Worm (Caenorhabditis elegans) whole organism, L2 larva: Measurements from ENCODE around the gene Y54B9A.1.

Experiments used
- C34F6.9 ChIP-seq: fragments of 150-350 bp; optimal IDR thresholded peaks from 2 replicates; lab custom pipeline; 2014; ENCODE audit warnings: missing biosample characterization, missing genetic modification characterization
- F13H6.1 ChIP-seq: sonication (generic microtip); optimal IDR thresholded peaks from 2 replicates; lab custom pipeline; 2016; ENCODE audit warnings: missing genetic modification characterization, missing compliant biosample characterization
- Y55F3AM.14 ChIP-seq: fragments of 200-800 bp; sonication (Bioruptor generic); optimal IDR thresholded peaks from 2 replicates; lab custom pipeline; 2018; ENCODE audit warnings: mild to moderate bottlenecking, missing genetic modification characterization, missing compliant biosample characterization
- ZK546.5 ChIP-seq: sonication (generic microtip); optimal IDR thresholded peaks from 2 replicates; lab custom pipeline; 2017; ENCODE audit warnings: missing biosample characterization, missing genetic modification characterization
- aly-2 ChIP-seq: fragments of 150-350 bp; optimal IDR thresholded peaks from 2 replicates; lab custom pipeline; 2014; ENCODE audit warnings: missing biosample characterization, missing genetic modification characterization
- ama-1 ChIP-seq: fragments of 150-350 bp; optimal IDR thresholded peaks from 2 replicates; lab custom pipeline; 2018; ENCODE audit warnings: inconsistent platforms
- ceh-82 ChIP-seq: fragments of 150-350 bp; optimal IDR thresholded peaks from 2 replicates; lab custom pipeline; 2014; ENCODE audit warnings: missing biosample characterization, missing genetic modification characterization
- crh-2 ChIP-seq: sonication (generic microtip); optimal IDR thresholded peaks from 2 replicates; lab custom pipeline; 2017; ENCODE audit warnings: missing biosample characterization, missing genetic modification characterization
- dmd-4 ChIP-seq: sonication (generic microtip); optimal IDR thresholded peaks from 2 replicates; lab custom pipeline; 2017; ENCODE audit warnings: missing biosample characterization, missing genetic modification characterization
- egl-27 ChIP-seq: sonication (generic microtip); optimal IDR thresholded peaks from 3 replicates; lab custom pipeline; 2017; ENCODE audit warnings: missing biosample characterization, missing genetic modification reagents, missing genetic modification characterization
- elt-3 ChIP-seq: sonication (generic microtip); optimal IDR thresholded peaks from 2 replicates; lab custom pipeline; 2017; ENCODE audit warnings: missing biosample characterization, missing genetic modification characterization
- fos-1 ChIP-seq: fragments of 150-350 bp; optimal IDR thresholded peaks from 2 replicates; lab custom pipeline; 2014; ENCODE audit warnings: missing biosample characterization, missing genetic modification characterization
- gmeb-1 ChIP-seq: fragments of 150-350 bp; optimal IDR thresholded peaks from 2 replicates; lab custom pipeline; 2014; ENCODE audit warnings: missing biosample characterization, missing genetic modification characterization
- lin-11 ChIP-seq: fragments of 150-350 bp; sonication (generic microtip); optimal IDR thresholded peaks from 2 replicates; lab custom pipeline; 2014; ENCODE audit warnings: missing biosample characterization, missing genetic modification characterization, inconsistent platforms, mixed read lengths
- lin-13 ChIP-seq: fragments of 150-350 bp; optimal IDR thresholded peaks from 2 replicates; lab custom pipeline; 2014; ENCODE audit warnings: missing biosample characterization, missing genetic modification reagents, missing genetic modification characterization
- lsy-2 ChIP-seq, 2 experiments: fragments of 150-350 bp in 1 of 2; sonication (generic microtip) in 1 of 2; optimal IDR thresholded peaks; 2 replicates each; lab custom pipeline; 2014 to 2017; ENCODE audit warnings: missing biosample characterization in 2 of 2, missing genetic modification characterization in 2 of 2
- mab-5 ChIP-seq: fragments of 150-350 bp; optimal IDR thresholded peaks from 2 replicates; lab custom pipeline; 2014; ENCODE audit warnings: missing biosample characterization, missing genetic modification characterization
- mbf-1 ChIP-seq: sonication (generic microtip); optimal IDR thresholded peaks from 2 replicates; lab custom pipeline; 2017; ENCODE audit warnings: missing biosample characterization, missing genetic modification characterization
- mdl-1 ChIP-seq, 2 experiments: fragments of 150-350 bp in 1 of 2; sonication (generic microtip) in 1 of 2; optimal IDR thresholded peaks; 2 replicates each; lab custom pipeline; 2017; ENCODE audit warnings: missing biosample characterization in 2 of 2, missing genetic modification characterization in 2 of 2
- nhr-12 ChIP-seq: fragments of 150-350 bp; optimal IDR thresholded peaks from 2 replicates; lab custom pipeline; 2014; ENCODE audit warnings: missing biosample characterization, missing genetic modification characterization
- nhr-129 ChIP-seq: fragments of 150-350 bp; optimal IDR thresholded peaks from 2 replicates; lab custom pipeline; 2014; ENCODE audit warnings: missing biosample characterization, missing genetic modification characterization
- nhr-21 ChIP-seq: fragments of 150-350 bp; optimal IDR thresholded peaks from 2 replicates; lab custom pipeline; 2014; ENCODE audit warnings: missing biosample characterization, missing genetic modification characterization
- nhr-237 ChIP-seq: fragments of 150-350 bp; optimal IDR thresholded peaks from 2 replicates; lab custom pipeline; 2014; ENCODE audit warnings: missing biosample characterization, missing genetic modification characterization
- nhr-25 ChIP-seq: fragments of 150-350 bp; sonication (generic microtip); optimal IDR thresholded peaks from 3 replicates; lab custom pipeline; 2014; ENCODE audit warnings: missing biosample characterization, missing genetic modification characterization
- nhr-6 ChIP-seq: fragments of 150-350 bp; optimal IDR thresholded peaks from 2 replicates; lab custom pipeline; 2014; ENCODE audit warnings: missing biosample characterization, missing genetic modification characterization
- nhr-77 ChIP-seq: fragments of 150-350 bp; optimal IDR thresholded peaks from 2 replicates; lab custom pipeline; 2014; ENCODE audit warnings: missing biosample characterization, missing genetic modification characterization
- peb-1 ChIP-seq: fragments of 150-350 bp; optimal IDR thresholded peaks from 2 replicates; lab custom pipeline; 2014; ENCODE audit warnings: missing biosample characterization, missing genetic modification characterization
- sem-4 ChIP-seq: fragments of 150-350 bp; optimal IDR thresholded peaks from 2 replicates; lab custom pipeline; 2014; ENCODE audit warnings: missing biosample characterization, missing genetic modification reagents, missing genetic modification characterization
- sma-3 ChIP-seq: sonication (generic microtip); optimal IDR thresholded peaks from 2 replicates; lab custom pipeline; 2016; ENCODE audit warnings: missing genetic modification reagents, missing genetic modification characterization, missing compliant biosample characterization
- sma-9 ChIP-seq, 2 experiments: fragments of 150-350 bp in 1 of 2; sonication (generic microtip) in 1 of 2; optimal IDR thresholded peaks; 2 replicates each; lab custom pipeline; 2014 to 2016; ENCODE audit warnings: missing genetic modification characterization in 2 of 2, mild to moderate bottlenecking in 1 of 2, missing biosample characterization in 1 of 2, missing compliant biosample characterization in 1 of 2, missing genetic modification reagents in 1 of 2, moderate library complexity in 1 of 2
- snpc-4 ChIP-seq: fragments of 150-350 bp; optimal IDR thresholded peaks from 2 replicates; lab custom pipeline; 2014; ENCODE audit warnings: missing biosample characterization, missing genetic modification characterization
- unc-39 ChIP-seq: fragments of 150-350 bp; optimal IDR thresholded peaks from 2 replicates; lab custom pipeline; 2014; ENCODE audit warnings: missing biosample characterization, missing genetic modification characterization
- unc-55 ChIP-seq: fragments of 150-350 bp; sonication (generic microtip); optimal IDR thresholded peaks from 3 replicates; lab custom pipeline; 2014; ENCODE audit warnings: missing biosample characterization, missing genetic modification reagents, missing genetic modification characterization
- unc-62 ChIP-seq: fragments of 150-350 bp; optimal IDR thresholded peaks from 2 replicates; lab custom pipeline; 2014; ENCODE audit warnings: missing biosample characterization, missing genetic modification reagents, missing genetic modification characterization
- zag-1 ChIP-seq: fragments of 150-350 bp; optimal IDR thresholded peaks from 2 replicates; lab custom pipeline; 2014; ENCODE audit warnings: missing biosample characterization, missing genetic modification characterization
- ztf-1 ChIP-seq: fragments of 200-800 bp; sonication (Bioruptor generic); conservative IDR thresholded peaks from 2 replicates; pipeline ENCODE4 v1.3.6; 2022; ENCODE audit warnings: missing genetic modification characterization, missing compliant biosample characterization
- ztf-11 ChIP-seq: sonication (generic microtip); optimal IDR thresholded peaks from 2 replicates; lab custom pipeline; 2017; ENCODE audit warnings: missing biosample characterization, missing genetic modification characterization

Y54B9A.1 gene

DNA sequence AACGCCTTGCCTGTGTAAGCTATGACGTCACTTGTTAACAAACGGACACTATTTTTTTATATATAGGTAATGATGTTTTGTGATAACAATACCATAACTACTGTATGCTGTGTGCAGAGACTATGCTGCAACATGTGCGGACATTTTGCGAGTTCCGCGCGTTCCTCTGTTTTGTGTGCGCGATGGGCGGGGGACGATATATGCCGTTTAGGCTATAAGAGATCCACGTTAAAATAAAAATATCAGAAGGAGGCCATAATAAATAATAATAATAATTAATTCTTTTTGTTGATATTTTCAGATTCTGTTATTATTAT, 612 bp upstream of the Y54B9A.1 start:
- TF ChIP-seq snpc-4 (tag; lab: Kevin White, UChicago) = peak; percentile 7
- no peak for TF ChIP-seq zag-1 (tag; lab: Kevin White, UChicago)
- TF ChIP-seq egl-27 = no peak
- TF ChIP-seq, all 48 proteins: peak for 1

DNA sequence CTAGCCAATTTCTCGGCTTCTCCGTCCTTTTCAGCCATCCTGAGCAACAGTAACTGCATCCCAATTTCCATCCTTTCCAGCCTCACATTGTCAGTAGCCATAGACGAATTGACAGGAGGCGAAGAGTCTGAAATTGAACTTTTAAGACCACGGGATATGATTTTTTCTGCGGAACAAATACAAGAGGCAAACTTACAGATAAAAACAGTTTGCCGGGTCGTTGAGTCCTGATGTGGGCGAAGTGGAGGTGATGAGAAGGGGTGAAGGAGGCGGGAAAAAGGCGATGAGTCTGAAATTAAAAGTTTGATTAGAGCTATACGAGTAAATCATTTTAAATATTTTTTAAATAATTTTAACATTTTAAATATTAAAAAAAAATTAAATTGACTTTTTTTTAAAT, 12.3 kb downstream of the Y54B9A.1 start, which contains the start of gene F36D4.6:
F36D4.6 (minus strand) TSS at position 101 of the 400 bp plus-strand sequence.
- no peak for TF ChIP-seq ztf-1 (GFP tag; lab: Robert Waterston, UW)
- TF ChIP-seq peb-1 (tag; lab: Kevin White, UChicago) = no peak
- no peak for TF ChIP-seq aly-2
- TF ChIP-seq mab-5 (tag; lab: Kevin White, UChicago) = no peak

DNA sequence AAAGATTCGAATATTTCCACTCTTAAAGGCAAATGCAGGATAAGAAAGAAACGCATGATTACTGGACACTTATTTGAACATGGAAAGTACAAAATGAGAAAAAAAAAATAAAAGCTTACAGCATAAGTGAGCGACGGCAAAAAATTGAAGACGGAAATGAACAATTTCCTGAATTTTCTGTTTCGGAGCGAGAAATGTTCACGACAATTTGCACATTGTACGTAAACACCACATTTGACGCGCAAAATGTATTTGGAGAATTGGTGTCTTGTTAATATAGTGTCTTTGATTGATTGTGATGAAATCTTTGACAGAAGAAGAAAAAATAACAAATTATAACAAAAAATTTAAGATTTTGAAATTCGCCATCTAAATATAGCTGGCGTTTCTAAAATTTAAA, 13.8 kb downstream of the Y54B9A.1 start, which contains the start of gene F36D4.5:
F36D4.5 (minus strand) TSS at position 225 of the 400 bp plus-strand sequence.
- TF ChIP-seq unc-55 (GFP tag; lab: Kevin White, UChicago) = peak; percentile 38
- no peak for TF ChIP-seq dmd-4 (tag; lab: Kevin White, UChicago)
- TF ChIP-seq ama-1 = no peak
- TF ChIP-seq sma-9 (GFP tag; optimal IDR thresholded peaks at IDR 0.05; lab: Kevin White, UChicago) = peak; percentile 39
- TF ChIP-seq sma-9 (tag; optimal IDR thresholded peaks at IDR 0.05; lab: Kevin White, UChicago) = no peak
- peak in 1 of 2 experiments; percentile 47 for TF ChIP-seq lsy-2 (tag; optimal IDR thresholded peaks at IDR 0.05; lab: Kevin White, UChicago)
- peak; percentile 14 for TF ChIP-seq nhr-129 (tag; lab: Kevin White, UChicago)
- TF ChIP-seq lin-13 (GFP tag; lab: Kevin White, UChicago) = no peak
- peak; percentile 2 for TF ChIP-seq nhr-25
- no peak for TF ChIP-seq snpc-4 (tag; lab: Kevin White, UChicago)
- no peak for TF ChIP-seq elt-3 (tag; lab: Kevin White, UChicago)
- no peak for TF ChIP-seq egl-27
- TF ChIP-seq sma-3 = no peak
- no peak for TF ChIP-seq unc-62 (GFP tag; lab: Kevin White, UChicago)
- TF ChIP-seq C34F6.9 = peak; percentile 65
- TF ChIP-seq nhr-12 (tag; lab: Kevin White, UChicago) = no peak

DNA sequence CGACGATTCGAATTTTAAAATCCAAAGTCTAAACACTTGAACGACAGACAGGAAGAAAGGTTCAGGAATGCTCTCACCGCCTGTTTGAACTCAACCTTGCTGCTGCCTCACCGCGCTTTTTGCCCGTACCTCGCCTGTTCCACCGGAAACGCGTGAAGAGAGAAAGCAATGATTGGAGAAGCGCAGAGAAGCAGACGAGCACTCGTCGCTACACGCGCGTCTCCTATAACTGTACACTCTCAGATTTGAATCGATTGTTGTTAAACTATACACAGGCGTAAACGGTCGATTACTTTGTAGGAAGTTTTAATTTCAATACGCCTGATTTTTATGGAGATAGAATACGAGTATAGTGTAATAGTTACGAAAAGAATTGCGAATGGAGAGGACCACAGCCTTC, 14.8 kb downstream of the Y54B9A.1 start:
- peak; percentile 8 for TF ChIP-seq C34F6.9
- peak; percentile 10 for TF ChIP-seq sem-4
- peak; percentile 17 for TF ChIP-seq gmeb-1
- peak in 1 of 2 experiments; percentile 15 for TF ChIP-seq mdl-1 (tag; optimal IDR thresholded peaks at IDR 0.05; lab: Kevin White, UChicago)
- TF ChIP-seq nhr-25 = peak; percentile 5
- peak; percentile 20 for TF ChIP-seq crh-2 (tag; lab: Kevin White, UChicago)
- TF ChIP-seq nhr-77 (tag; lab: Kevin White, UChicago) = no peak
- TF ChIP-seq nhr-21 (tag; lab: Kevin White, UChicago) = peak; percentile 0
- TF ChIP-seq lin-13 (GFP tag; lab: Kevin White, UChicago) = peak; percentile 12
- no peak for TF ChIP-seq ZK546.5 (tag; lab: Kevin White, UChicago)
- TF ChIP-seq mbf-1 = no peak
- TF ChIP-seq ceh-82 (tag; lab: Kevin White, UChicago) = no peak
- TF ChIP-seq unc-62 (GFP tag; lab: Kevin White, UChicago) = no peak
- no peak for TF ChIP-seq sma-3
- peak; percentile 71 for TF ChIP-seq fos-1 (tag; lab: Kevin White, UChicago)
- peak in 1 of 2 experiments; percentile 21 for TF ChIP-seq lsy-2 (tag; optimal IDR thresholded peaks at IDR 0.05; lab: Kevin White, UChicago)
- TF ChIP-seq sma-9 (GFP tag; optimal IDR thresholded peaks at IDR 0.05; lab: Kevin White, UChicago) = peak; percentile 42
- TF ChIP-seq sma-9 (tag; optimal IDR thresholded peaks at IDR 0.05; lab: Kevin White, UChicago) = no peak
- no peak for TF ChIP-seq unc-39 (tag; lab: Kevin White, UChicago)
- peak; percentile 54 for TF ChIP-seq F13H6.1 (tag; lab: Kevin White, UChicago)
- no peak for TF ChIP-seq ztf-11 (tag; lab: Kevin White, UChicago)
- TF ChIP-seq Y55F3AM.14 (GFP tag; lab: Kevin White, UChicago) = no peak
- peak; percentile 25 for TF ChIP-seq nhr-129 (tag; lab: Kevin White, UChicago)

DNA sequence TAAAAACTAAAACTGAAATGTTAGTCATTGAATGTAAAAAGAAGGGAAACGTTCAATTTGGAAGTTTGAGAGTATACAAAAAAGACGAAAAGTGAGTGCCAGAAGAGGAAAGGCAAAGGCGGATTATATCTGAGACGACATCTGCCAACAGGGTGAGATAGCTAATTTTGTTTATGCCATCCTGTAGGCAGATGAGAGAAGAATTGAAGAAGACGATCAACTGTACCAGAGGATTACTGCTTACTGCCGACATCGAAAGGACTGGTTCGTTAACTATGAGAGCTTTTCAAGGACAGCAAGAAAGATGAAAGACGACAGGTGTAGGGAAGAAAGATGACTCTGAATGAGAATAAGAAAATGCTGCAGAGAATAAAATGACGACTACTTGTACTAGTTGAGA, 15.8 kb downstream of the Y54B9A.1 start:
- TF ChIP-seq nhr-129 (tag; lab: Kevin White, UChicago) = peak; percentile 30
- TF ChIP-seq nhr-237 (tag; lab: Kevin White, UChicago) = no peak
- TF ChIP-seq nhr-77 (tag; lab: Kevin White, UChicago) = no peak
- no peak for TF ChIP-seq nhr-6
- no peak for TF ChIP-seq nhr-12 (tag; lab: Kevin White, UChicago)
- TF ChIP-seq lin-11 (tag; lab: Kevin White, UChicago) = no peak
- no peak for TF ChIP-seq lsy-2 (tag; optimal IDR thresholded peaks at IDR 0.05; lab: Kevin White, UChicago)
- TF ChIP-seq ztf-11 (tag; lab: Kevin White, UChicago) = no peak
- TF ChIP-seq nhr-25 = peak; percentile 49
